Worm (Caenorhabditis elegans): ENCODE measurements around the gene dpy-9.

Gene dpy-9

ce11 chrIV:264182-264709, 5.2 kb upstream of the dpy-9 start, which contains the start of gene pat-6 (continued):
- TF ChIP-seq lin-39 (tag; optimal IDR thresholded peaks at IDR 0.05) (no peak), C16A3.4 (tag; optimal IDR thresholded peaks at IDR 0.05) (no peak), nhr-47 (tag; optimal IDR thresholded peaks at IDR 0.05) (no peak)

ce11 chrIV:262460-262859, 3.5 kb upstream of the dpy-9 start:
- TF ChIP-seq sox-4 (tag; optimal IDR thresholded peaks at IDR 0.05) (no peak), lin-35 (GFP tag; optimal IDR thresholded peaks at IDR 0.05) (no peak), efl-1 (optimal IDR thresholded peaks at IDR 0.05) (no peak), efl-1 (GFP tag; optimal IDR thresholded peaks at IDR 0.05 in 1 of 2) (peak in 1 of 2 experiments; percentile 91), lin-15B (tag; optimal IDR thresholded peaks at IDR 0.05) (no peak), lsy-2 (tag; optimal IDR thresholded peaks at IDR 0.05) (no peak), dsc-1 (tag; optimal IDR thresholded peaks at IDR 0.05) (no peak)

- TF ChIP-seq ztf-11 (tag; optimal IDR thresholded peaks at IDR 0.05) = no peak
- peak; percentile 43 for TF ChIP-seq unc-86 (tag; optimal IDR thresholded peaks at IDR 0.05)
- peak; percentile 58 for TF ChIP-seq nhr-20 (tag; optimal IDR thresholded peaks at IDR 0.05)
- peak; percentile 66 for TF ChIP-seq mep-1 (tag; optimal IDR thresholded peaks at IDR 0.05)
- TF ChIP-seq ceh-8 (GFP tag; optimal IDR thresholded peaks at IDR 0.05) = no peak
- no peak for TF ChIP-seq C34B4.2 (tag; optimal IDR thresholded peaks at IDR 0.05)
- TF ChIP-seq aly-2 (tag; optimal IDR thresholded peaks at IDR 0.05) = peak; percentile 58
- TF ChIP-seq lin-14 (GFP tag; optimal IDR thresholded peaks at IDR 0.05) = peak; percentile 71
- TF ChIP-seq lin-35 (GFP tag; optimal IDR thresholded peaks at IDR 0.05) = peak; percentile 95 to 97
- no peak for TF ChIP-seq hpl-2 (GFP tag; optimal IDR thresholded peaks at IDR 0.05)
- no peak for TF ChIP-seq elt-2 (tag; optimal IDR thresholded peaks at IDR 0.05)
- TF ChIP-seq unc-30 (tag; optimal IDR thresholded peaks at IDR 0.05) = no peak
- no peak for TF ChIP-seq ztf-4 (tag; optimal IDR thresholded peaks at IDR 0.05)
- peak; percentile 75 for TF ChIP-seq nhr-71 (tag; optimal IDR thresholded peaks at IDR 0.05)
- peak; percentile 69 to 94 for TF ChIP-seq efl-1 (optimal IDR thresholded peaks at IDR 0.05)
- peak; percentile 95 to 99 for TF ChIP-seq efl-1 (GFP tag; optimal IDR thresholded peaks at IDR 0.05 in 1 of 2)
- TF ChIP-seq lin-13 (GFP tag; optimal IDR thresholded peaks at IDR 0.05) = peak; percentile 18
- TF ChIP-seq aha-1 (tag; optimal IDR thresholded peaks at IDR 0.05) = no peak
- TF ChIP-seq irx-1 (tag; optimal IDR thresholded peaks at IDR 0.05) = peak; percentile 32
- peak in 1 of 6 experiments; percentile 24 for TF ChIP-seq elt-3 (tag; optimal IDR thresholded peaks at IDR 0.05)
- TF ChIP-seq mab-9 (GFP tag; IDR thresholded peaks at IDR 0.05) = no peak
- TF ChIP-seq lin-39 (tag; optimal IDR thresholded peaks at IDR 0.05) = peak; percentile 33
- no peak for TF ChIP-seq unc-98 (GFP tag; IDR thresholded peaks at IDR 0.05)
- TF ChIP-seq snpc-4 (tag; optimal IDR thresholded peaks at IDR 0.05) = no peak
- TF ChIP-seq tbx-2 (tag; optimal IDR thresholded peaks at IDR 0.05) = peak; percentile 59
- TF ChIP-seq pqm-1 (tag; optimal IDR thresholded peaks at IDR 0.05) = no peak
- no peak for TF ChIP-seq unc-62 (GFP tag; optimal IDR thresholded peaks at IDR 0.05)
- no peak for TF ChIP-seq nhr-19 (GFP tag; conservative IDR thresholded peaks at IDR 0.05)
- no peak for TF ChIP-seq lir-3 (tag; optimal IDR thresholded peaks at IDR 0.05; ENCODE audit: poor library complexity)
- peak; percentile 77 for TF ChIP-seq nhr-47 (tag; optimal IDR thresholded peaks at IDR 0.05)
- peak; percentile 55 for TF ChIP-seq swsn-7 (tag; optimal IDR thresholded peaks at IDR 0.05)
- TF ChIP-seq blmp-1 (tag; optimal IDR thresholded peaks at IDR 0.05) = peak; percentile 55
- peak; percentile 18 for TF ChIP-seq rnt-1 (tag; optimal IDR thresholded peaks at IDR 0.05)
- TF ChIP-seq alr-1 (tag; optimal IDR thresholded peaks at IDR 0.05; ENCODE audit: borderline replicate concordance) = no peak
- no peak for TF ChIP-seq zip-4 (GFP tag; optimal IDR thresholded peaks at IDR 0.05)
- peak; percentile 51 for TF ChIP-seq dsc-1 (tag; optimal IDR thresholded peaks at IDR 0.05)
- peak; percentile 59 for TF ChIP-seq nhr-90 (tag; optimal IDR thresholded peaks at IDR 0.05; ENCODE audit: poor library complexity)
- TF ChIP-seq dpl-1 (GFP tag; optimal IDR thresholded peaks at IDR 0.05) = peak; percentile 89 to 95 (median 92)
- TF ChIP-seq C16A3.4 (tag; optimal IDR thresholded peaks at IDR 0.05) = peak; percentile 58
- TF ChIP-seq ceh-82 (tag; optimal IDR thresholded peaks at IDR 0.05) = peak; percentile 15 to 58 (median 29)
- TF ChIP-seq lsy-2 (tag; optimal IDR thresholded peaks at IDR 0.05) = peak; percentile 76 to 82
- TF ChIP-seq vab-15 (tag; optimal IDR thresholded peaks at IDR 0.05) = no peak
- peak; percentile 3 for TF ChIP-seq jun-1 (tag; optimal IDR thresholded peaks at IDR 0.05)
- TF ChIP-seq mef-2 (tag; optimal IDR thresholded peaks at IDR 0.05) = no peak
- peak; percentile 42 for TF ChIP-seq fos-1 (tag; optimal IDR thresholded peaks at IDR 0.05)
These were observed 2.6 kb upstream of the dpy-9 start, which contains the start of gene pqbp-1.1 for ce11 chrIV:261607-262006. pqbp-1.1 (minus strand) TSS chrIV:261683.

All from whole organism, L1 larva.